Fruit fly (Drosophila melanogaster) whole organism, wandering third instar larva: ENCODE measurements around the gene UQCR-Q.
A peak's percentile ranks its signal among the peaks of the same experiment; 100 is the strongest.

Source experiments
- CrebA ChIP-seq: fragments of 200-800 bp; sonication (Bioruptor generic); optimal IDR thresholded peaks from 2 replicates; lab custom pipeline; 2016; ENCODE audit warnings: missing biosample characterization, mild to moderate bottlenecking, missing genetic modification characterization, borderline replicate concordance
- Dfd ChIP-seq: fragments of >200 bp; optimal IDR thresholded peaks from 2 replicates; lab custom pipeline; 2017; ENCODE audit warnings: missing biosample characterization, missing genetic modification characterization
- GATAd ChIP-seq: sonication (Bioruptor generic); optimal IDR thresholded peaks from 2 replicates; lab custom pipeline; 2016; ENCODE audit warnings: missing biosample characterization, missing genetic modification characterization
- OdsH ChIP-seq: fragments of 200-800 bp; sonication (Bioruptor generic); optimal IDR thresholded peaks from 2 replicates; lab custom pipeline; 2016; ENCODE audit warnings: missing biosample characterization, mild to moderate bottlenecking, missing genetic modification characterization
- Rel ChIP-seq, 2 experiments: fragments of 200-800 bp; sonication (Bioruptor generic) in 1 of 2; optimal IDR thresholded peaks; 2 replicates in 1 of 2; 3 replicates in 1 of 2; lab custom pipeline; 2016 to 2019; ENCODE audit warnings: mild to moderate bottlenecking in 2 of 2, missing biosample characterization in 2 of 2, missing genetic modification characterization in 2 of 2, moderate library complexity in 1 of 2
- dl ChIP-seq, 2 experiments: fragments of 175-275, 200-275 bp in 1 of 2; fragments of 200-275 bp in 1 of 2; sonication (Bioruptor generic); optimal IDR thresholded peaks; lab custom pipeline; 2018; ENCODE audit warnings: mild to moderate bottlenecking in 2 of 2, missing biosample characterization in 2 of 2, missing genetic modification characterization in 2 of 2, moderate library complexity in 2 of 2; ENCODE audit not compliant: partially characterized antibody in 2 of 2, insufficient read depth in 1 of 2
- pan ChIP-seq: fragments of >200 bp; optimal IDR thresholded peaks from 2 replicates; lab custom pipeline; 2017
- psq ChIP-seq: fragments of 200-800 bp; sonication (Bioruptor generic); optimal IDR thresholded peaks from 3 replicates; lab custom pipeline; 2017; ENCODE audit warnings: missing biosample characterization, mild to moderate bottlenecking, missing genetic modification characterization, moderate library complexity
- woc ChIP-seq: sonication (Bioruptor generic); optimal IDR thresholded peaks from 2 replicates; lab custom pipeline; 2016; ENCODE audit warnings: missing biosample characterization, mild to moderate bottlenecking, missing genetic modification characterization

DNA sequence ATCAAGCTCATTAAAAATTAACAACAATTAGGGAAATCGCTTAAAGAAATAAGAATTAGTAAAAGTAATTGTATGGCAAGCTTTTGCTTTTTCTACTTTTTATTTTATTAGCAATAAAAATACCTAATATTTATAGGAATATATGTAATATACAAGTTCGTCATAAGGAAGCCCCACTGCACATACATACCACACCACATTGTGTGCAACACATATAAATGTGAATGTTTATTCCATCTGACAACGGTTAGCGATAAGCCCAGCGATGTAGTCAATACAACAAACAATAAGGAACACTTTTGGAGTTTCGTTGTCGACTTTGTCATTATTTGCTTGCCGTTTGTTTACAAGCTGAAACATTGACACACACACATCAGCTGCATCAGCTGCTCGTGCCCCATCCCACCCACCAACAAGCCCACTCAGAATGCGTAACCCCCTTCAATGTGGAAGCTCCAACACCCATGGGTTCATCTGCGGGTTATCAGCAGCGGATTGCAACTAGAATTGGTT, 10.8 kb downstream of the UQCR-Q start:
- TF ChIP-seq pan (lab: Kevin White, UChicago) (no peak), woc (GFP tag; lab: Kevin White, UChicago) (peak; percentile 34), OdsH (peak; percentile 28), dl (GFP tag; optimal IDR thresholded peaks at IDR 0.05; lab: Kevin White, UChicago; ENCODE audit: insufficient read depth in 1 of 2, partially characterized antibody in 2 of 2) (no peak), Dfd (GFP tag; lab: Kevin White, UChicago) (no peak), CrebA (GFP tag; lab: Kevin White, UChicago) (no peak), psq (GFP tag; lab: Kevin White, UChicago) (peak; percentile 40), Rel (GFP tag; optimal IDR thresholded peaks at IDR 0.05; lab: Kevin White, UChicago) (no peak), Rel (tag; optimal IDR thresholded peaks at IDR 0.05; lab: Kevin White, UChicago) (peak; percentile 49), GATAd (GFP tag; lab: Kevin White, UChicago) (no peak)
